Worm (Caenorhabditis elegans) whole organism, mixed stage, embryonic: Measurements from ENCODE around the gene pxn-1.

Source experiments
- M03D4.4 ChIP-seq: sonication (generic microtip); optimal IDR thresholded peaks from 2 replicates; lab custom pipeline; 2017; ENCODE audit warnings: mild to moderate bottlenecking, missing genetic modification characterization, missing compliant biosample characterization
- bed-3 ChIP-seq: fragments of 200-800 bp; sonication (Bioruptor generic); optimal IDR thresholded peaks from 3 replicates; lab custom pipeline; 2018; ENCODE audit warnings: mild to moderate bottlenecking, missing genetic modification characterization, moderate library complexity, missing compliant biosample characterization
- blmp-1 ChIP-seq: fragments of 150-350 bp; optimal IDR thresholded peaks from 2 replicates; lab custom pipeline; 2014; ENCODE audit warnings: missing biosample characterization, missing genetic modification characterization
- ceh-39 ChIP-seq: fragments of 150-350 bp; optimal IDR thresholded peaks from 2 replicates; lab custom pipeline; 2014; ENCODE audit warnings: missing biosample characterization, missing genetic modification characterization
- ceh-43 ChIP-seq: fragments of 200-800 bp; sonication (Bioruptor generic); optimal IDR thresholded peaks from 2 replicates; lab custom pipeline; 2018; ENCODE audit warnings: mild to moderate bottlenecking, missing genetic modification characterization, moderate library complexity, missing compliant biosample characterization
- ceh-83 ChIP-seq: fragments of 200-800 bp; sonication (Bioruptor generic); optimal IDR thresholded peaks from 2 replicates; lab custom pipeline; 2018; ENCODE audit warnings: mild to moderate bottlenecking, missing genetic modification characterization, missing compliant biosample characterization
- ces-1 ChIP-seq: fragments of 150-350 bp; optimal IDR thresholded peaks from 2 replicates; lab custom pipeline; 2014; ENCODE audit warnings: missing biosample characterization, missing genetic modification reagents, missing genetic modification characterization
- cnd-1 ChIP-seq: fragments of 200-800 bp; sonication (Bioruptor generic); optimal IDR thresholded peaks from 2 replicates; lab custom pipeline; 2018; ENCODE audit warnings: mild to moderate bottlenecking, missing genetic modification characterization, missing compliant biosample characterization
- drap-1 ChIP-seq: fragments of 200-800 bp; sonication (Bioruptor generic); optimal IDR thresholded peaks from 3 replicates; lab custom pipeline; 2018; ENCODE audit warnings: mild to moderate bottlenecking, missing genetic modification characterization, missing compliant biosample characterization
- elt-1 ChIP-seq: sonication (generic microtip); optimal IDR thresholded peaks from 2 replicates; lab custom pipeline; 2017; ENCODE audit warnings: missing genetic modification characterization, mild to moderate bottlenecking, missing compliant biosample characterization, antibody characterized with exemption, moderate library complexity, borderline replicate concordance; ENCODE audit not compliant: insufficient read depth
- elt-3 ChIP-seq: fragments of 150-350 bp; optimal IDR thresholded peaks from 2 replicates; lab custom pipeline; 2014; ENCODE audit warnings: missing biosample characterization, missing genetic modification characterization
- ham-2 ChIP-seq: fragments of 200-800 bp; sonication (Bioruptor generic); optimal IDR thresholded peaks from 2 replicates; lab custom pipeline; 2018; ENCODE audit warnings: mild to moderate bottlenecking, missing genetic modification characterization, missing compliant biosample characterization
- hlh-1 ChIP-seq: fragments of 150-350 bp; optimal IDR thresholded peaks from 2 replicates; lab custom pipeline; 2014; ENCODE audit warnings: missing biosample characterization, missing genetic modification reagents, missing genetic modification characterization
- lin-13 ChIP-seq: fragments of 150-350 bp; optimal IDR thresholded peaks from 2 replicates; lab custom pipeline; 2014; ENCODE audit warnings: missing biosample characterization, missing genetic modification characterization
- lin-32 ChIP-seq: fragments of 200-800 bp; sonication (Bioruptor generic); optimal IDR thresholded peaks from 2 replicates; lab custom pipeline; 2018; ENCODE audit warnings: mild to moderate bottlenecking, missing genetic modification characterization, missing compliant biosample characterization
- lsy-2 ChIP-seq: fragments of 150-350 bp; optimal IDR thresholded peaks from 2 replicates; lab custom pipeline; 2014; ENCODE audit warnings: missing biosample characterization, missing genetic modification characterization
- mab-5 ChIP-seq: fragments of 150-350 bp; optimal IDR thresholded peaks from 2 replicates; lab custom pipeline; 2014; ENCODE audit warnings: missing biosample characterization, missing genetic modification characterization
- mep-1 ChIP-seq: fragments of 150-350 bp; optimal IDR thresholded peaks from 2 replicates; lab custom pipeline; 2017; ENCODE audit warnings: missing biosample characterization, missing genetic modification reagents, missing genetic modification characterization, inconsistent platforms
- mls-2 ChIP-seq: sonication (generic microtip); optimal IDR thresholded peaks from 2 replicates; lab custom pipeline; 2016; ENCODE audit warnings: mild to moderate bottlenecking, missing genetic modification characterization, moderate library complexity, missing compliant biosample characterization
- nhr-12 ChIP-seq: fragments of 150-350 bp; optimal IDR thresholded peaks from 2 replicates; lab custom pipeline; 2014; ENCODE audit warnings: missing biosample characterization, missing genetic modification characterization
- nhr-2 ChIP-seq: fragments of 150-350 bp; optimal IDR thresholded peaks from 2 replicates; lab custom pipeline; 2014; ENCODE audit warnings: missing biosample characterization, missing genetic modification characterization
- nhr-237 ChIP-seq: fragments of 150-350 bp; optimal IDR thresholded peaks from 2 replicates; lab custom pipeline; 2014; ENCODE audit warnings: missing biosample characterization, missing genetic modification characterization
- nhr-28 ChIP-seq: fragments of 150-350 bp; optimal IDR thresholded peaks from 2 replicates; lab custom pipeline; 2014; ENCODE audit warnings: missing biosample characterization, missing genetic modification characterization
- nhr-76 ChIP-seq: sonication (generic microtip); optimal IDR thresholded peaks from 2 replicates; lab custom pipeline; 2017; ENCODE audit warnings: missing biosample characterization, missing genetic modification characterization
- pha-4 ChIP-seq: fragments of 150-350 bp; optimal IDR thresholded peaks from 2 replicates; lab custom pipeline; 2018; ENCODE audit warnings: missing biosample characterization, missing genetic modification reagents, missing genetic modification characterization
- sem-2 ChIP-seq: fragments of 200-800 bp; sonication (Bioruptor generic); optimal IDR thresholded peaks from 2 replicates; lab custom pipeline; 2018; ENCODE audit warnings: mild to moderate bottlenecking, missing genetic modification characterization, missing compliant biosample characterization
- snpc-4 ChIP-seq: fragments of 150-350 bp; optimal IDR thresholded peaks from 2 replicates; lab custom pipeline; 2014; ENCODE audit warnings: missing biosample characterization, missing genetic modification characterization
- sptf-1 ChIP-seq: sonication (generic microtip); optimal IDR thresholded peaks from 2 replicates; lab custom pipeline; 2017; ENCODE audit warnings: mild to moderate bottlenecking, missing genetic modification characterization, moderate library complexity, missing compliant biosample characterization
- tbx-8 ChIP-seq: fragments of 200-800 bp; sonication (Bioruptor generic); optimal IDR thresholded peaks from 2 replicates; lab custom pipeline; 2018; ENCODE audit warnings: mild to moderate bottlenecking, missing genetic modification characterization, moderate library complexity, missing compliant biosample characterization
- unc-120 ChIP-seq: sonication (generic microtip); optimal IDR thresholded peaks from 2 replicates; lab custom pipeline; 2017; ENCODE audit warnings: missing genetic modification characterization, missing compliant biosample characterization; ENCODE audit not compliant: poor library complexity, severe bottlenecking
- unc-39 ChIP-seq: fragments of 150-350 bp; optimal IDR thresholded peaks from 2 replicates; lab custom pipeline; 2014; ENCODE audit warnings: missing biosample characterization, missing genetic modification characterization
- unc-62 ChIP-seq: fragments of 150-350 bp; optimal IDR thresholded peaks from 2 replicates; lab custom pipeline; 2014; ENCODE audit warnings: missing biosample characterization, missing genetic modification reagents, missing genetic modification characterization
- zip-8 ChIP-seq: fragments of 150-350 bp; optimal IDR thresholded peaks from 2 replicates; lab custom pipeline; 2014; ENCODE audit warnings: missing biosample characterization, missing genetic modification characterization
- ztf-11 ChIP-seq: fragments of 150-350 bp; optimal IDR thresholded peaks from 2 replicates; lab custom pipeline; 2014; ENCODE audit warnings: missing biosample characterization, missing genetic modification characterization

The pxn-1 gene

DNA sequence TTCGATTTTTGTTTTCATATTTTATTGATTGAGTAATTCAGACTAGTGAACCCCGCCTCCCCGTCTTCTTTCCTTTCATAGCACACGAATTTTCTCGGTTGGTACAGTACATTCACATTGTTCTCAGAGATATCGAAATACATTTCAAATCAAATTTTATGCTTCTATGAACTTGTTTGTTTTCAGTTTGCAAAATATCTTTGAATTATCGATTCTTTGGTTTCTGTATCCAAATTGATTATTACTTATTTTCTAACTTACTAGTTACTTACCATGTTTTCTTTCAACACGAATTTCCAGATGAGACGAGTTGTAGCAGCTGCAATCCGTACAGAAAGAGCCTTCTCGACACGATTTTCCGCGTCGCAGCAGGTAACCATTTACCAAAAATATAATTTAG, 29.3 kb upstream of the pxn-1 start, which contains the start of gene mrps-2:
Gene mrps-2, plus strand, starts transcription at position 301 of the 400 bp plus-strand sequence.
- TF ChIP-seq elt-3: no peak

DNA sequence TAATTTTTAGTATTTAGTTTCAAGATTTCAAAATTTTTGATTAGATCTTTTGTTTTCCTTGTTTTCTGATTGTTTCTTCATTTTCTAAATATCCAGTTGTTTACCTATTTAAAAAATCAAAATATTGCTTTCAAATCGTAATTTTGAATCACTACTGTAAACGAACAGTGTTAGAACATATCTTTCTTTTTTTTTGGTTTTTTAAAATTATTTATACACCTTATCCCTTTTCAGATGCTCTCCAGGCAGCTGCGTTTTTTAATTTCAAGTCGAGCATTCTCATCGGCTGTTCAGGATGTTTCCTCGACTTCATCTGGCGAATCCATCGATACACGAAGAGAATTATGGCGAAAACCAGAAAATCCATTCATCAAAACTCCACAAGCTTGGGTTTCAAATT, 27.7 kb upstream of the pxn-1 start, which contains the start of gene mrpl-4:
Gene mrpl-4, plus strand, starts transcription at position 235 of the 400 bp plus-strand sequence.
- TF ChIP-seq snpc-4 (tag; lab: Kevin White, UChicago) (no peak), lin-32 (GFP tag; lab: Kevin White, UChicago) (no peak), nhr-28 (tag; lab: Kevin White, UChicago) (no peak), lsy-2 (tag; lab: Kevin White, UChicago) (no peak), ham-2 (GFP tag; lab: Kevin White, UChicago) (no peak), cnd-1 (tag; lab: Kevin White, UChicago) (no peak), mls-2 (tag; lab: Kevin White, UChicago) (no peak), ceh-39 (no peak), M03D4.4 (tag; lab: Kevin White, UChicago) (no peak), bed-3 (GFP tag; lab: Kevin White, UChicago) (no peak), sptf-1 (no peak), unc-120 (tag; lab: Kevin White, UChicago) (no peak), nhr-12 (tag; lab: Kevin White, UChicago) (no peak), mep-1 (tag; lab: Kevin White, UChicago) (no peak), nhr-2 (tag; lab: Kevin White, UChicago) (no peak)

DNA sequence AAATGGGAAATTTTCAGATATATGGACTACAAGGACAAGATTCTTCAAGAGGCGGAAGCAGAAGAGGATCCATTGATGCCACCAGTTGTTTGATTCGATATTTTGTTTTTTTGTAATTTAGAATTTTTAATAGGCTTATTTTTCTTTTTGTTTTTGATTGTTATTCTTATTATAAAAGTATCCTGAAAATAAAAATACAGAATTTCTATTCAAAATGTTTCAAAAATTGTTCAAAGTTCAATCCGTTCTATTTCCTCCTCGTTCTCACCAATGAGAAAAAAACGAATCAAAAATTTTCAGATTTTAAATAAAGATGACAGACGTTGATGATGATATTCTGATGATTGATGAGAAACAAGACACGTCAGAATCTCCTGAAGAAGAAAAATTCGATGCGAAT, 25.9 kb upstream of the pxn-1 start, which contains the start of gene phf-30:
Gene phf-30, plus strand, starts transcription at position 301 of the 400 bp plus-strand sequence.
- TF ChIP-seq ceh-83 (GFP tag; lab: Kevin White, UChicago) (no peak), mab-5 (tag; lab: Kevin White, UChicago) (no peak), unc-39 (no peak), elt-1 (tag; lab: Kevin White, UChicago) (no peak), bed-3 (GFP tag; lab: Kevin White, UChicago) (no peak), nhr-28 (tag; lab: Kevin White, UChicago) (no peak), drap-1 (GFP tag; lab: Kevin White, UChicago) (no peak), unc-120 (tag; lab: Kevin White, UChicago) (no peak), snpc-4 (tag; lab: Kevin White, UChicago) (no peak), lsy-2 (tag; lab: Kevin White, UChicago) (no peak), pha-4 (tag; lab: Kevin White, UChicago) (no peak), tbx-8 (GFP tag; lab: Kevin White, UChicago) (no peak), nhr-2 (tag; lab: Kevin White, UChicago) (no peak), ham-2 (GFP tag; lab: Kevin White, UChicago) (no peak), ceh-43 (GFP tag; lab: Kevin White, UChicago) (no peak), nhr-76 (no peak), lin-13 (no peak)
- TF ChIP-seq, all 35 proteins: peak for 0

DNA sequence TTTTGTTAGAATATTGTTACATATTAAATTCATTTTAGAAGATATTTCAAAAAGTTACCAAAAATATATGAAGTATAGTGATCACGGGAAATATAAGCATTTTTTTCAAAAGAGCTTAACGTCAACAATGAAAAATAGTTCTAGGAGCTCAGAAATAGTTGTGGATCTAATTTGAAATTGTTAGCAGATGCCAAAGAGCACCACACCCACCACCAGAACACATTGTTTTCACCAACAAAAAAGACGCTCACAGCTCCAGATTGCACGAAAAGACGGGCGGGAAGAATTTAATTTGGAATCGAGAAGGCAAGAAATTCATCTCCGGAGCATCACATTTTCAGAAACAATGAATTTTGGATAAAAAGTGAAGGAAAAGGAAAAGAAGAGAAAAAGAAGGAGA, 23.8 kb upstream of the pxn-1 start, which contains the start of gene gplb-1:
Gene gplb-1, minus strand, starts transcription at position 337 of the 400 bp plus-strand sequence.
- no peak for TF ChIP-seq nhr-76
- TF ChIP-seq snpc-4 (tag; lab: Kevin White, UChicago): no peak
- TF ChIP-seq blmp-1 (tag; lab: Kevin White, UChicago): no peak

DNA sequence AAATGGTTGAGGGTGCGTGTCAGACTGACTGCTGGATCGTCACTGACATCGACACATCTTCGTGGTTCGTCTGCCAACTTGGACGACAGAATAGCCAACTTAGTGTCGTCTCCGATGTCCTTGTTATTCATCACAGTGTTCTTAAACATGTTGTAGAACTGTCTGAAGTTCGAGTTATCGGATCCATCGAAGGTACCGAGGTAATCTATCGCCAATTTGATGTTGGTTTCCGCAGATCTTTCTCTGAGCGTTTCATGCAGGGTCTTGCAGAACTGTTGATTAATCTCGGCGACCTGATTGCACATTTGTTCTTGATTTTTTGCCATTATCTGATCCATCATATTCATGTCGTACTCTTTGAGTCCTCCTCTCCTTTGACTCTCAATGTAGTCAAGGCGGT, 13.4 kb upstream of the pxn-1 start:
- TF ChIP-seq unc-39 (no peak), elt-3 (no peak), hlh-1 (tag; lab: Kevin White, UChicago) (no peak), ces-1 (GFP tag; lab: Kevin White, UChicago) (no peak), M03D4.4 (tag; lab: Kevin White, UChicago) (no peak), nhr-12 (tag; lab: Kevin White, UChicago) (no peak), lsy-2 (tag; lab: Kevin White, UChicago) (no peak)

DNA sequence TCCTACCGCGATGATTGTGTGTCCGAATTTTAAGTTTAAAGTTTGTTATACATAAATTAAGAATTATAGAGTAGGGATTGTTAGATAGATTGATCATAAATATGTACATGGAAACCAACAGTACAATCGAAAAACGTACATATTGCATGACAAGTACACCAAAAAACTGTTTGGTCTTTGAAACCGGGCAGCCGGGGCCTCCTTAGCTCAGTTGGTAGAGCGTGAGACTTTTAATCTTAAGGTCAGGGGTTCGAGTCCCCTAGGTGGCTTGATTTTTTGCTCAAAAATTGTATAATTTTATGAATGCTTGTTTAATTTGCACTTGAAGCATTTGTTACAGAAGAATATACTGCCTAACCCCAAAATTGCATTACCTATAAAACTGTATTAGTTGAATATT, 417 bp downstream of the pxn-1 start:
- no peak for TF ChIP-seq bed-3 (GFP tag; lab: Kevin White, UChicago)
- TF ChIP-seq ztf-11 (tag; lab: Kevin White, UChicago): no peak
- no peak for TF ChIP-seq sptf-1
- no peak for TF ChIP-seq lsy-2 (tag; lab: Kevin White, UChicago)
- no peak for TF ChIP-seq ceh-83 (GFP tag; lab: Kevin White, UChicago)
- TF ChIP-seq ceh-39: no peak
- no peak for TF ChIP-seq nhr-237 (tag; lab: Kevin White, UChicago)
- no peak for TF ChIP-seq nhr-12 (tag; lab: Kevin White, UChicago)
- TF ChIP-seq unc-62: no peak
- TF ChIP-seq drap-1 (GFP tag; lab: Kevin White, UChicago): no peak
- TF ChIP-seq unc-39: no peak
- no peak for TF ChIP-seq zip-8 (tag; lab: Kevin White, UChicago)
- no peak for TF ChIP-seq sem-2 (GFP tag; lab: Kevin White, UChicago)
